Worm (Caenorhabditis elegans) whole organism, early embryonic: ENCODE results near the gene T22B2.1.

ENCODE experiments used
- B0310.2 ChIP-seq: sonication (generic microtip); optimal IDR thresholded peaks from 2 replicates; lab custom pipeline; 2016; ENCODE audit warnings: mild to moderate bottlenecking, missing genetic modification characterization, missing compliant biosample characterization
- ama-1 ChIP-seq: fragments of 150-350 bp; optimal IDR thresholded peaks from 2 replicates; lab custom pipeline; 2014
- tbx-11 ChIP-seq: fragments of 200-800 bp; sonication (Bioruptor generic); IDR thresholded peaks from 2 replicates; pipeline ENCODE4 v1.3.6; 2022; ENCODE audit warnings: missing genetic modification characterization, missing compliant biosample characterization
- tbx-37 ChIP-seq: fragments of 200-800 bp; sonication (Bioruptor generic); conservative IDR thresholded peaks from 2 replicates; pipeline ENCODE4 v1.3.6; 2022; ENCODE audit warnings: missing genetic modification reagents, missing genetic modification characterization, missing compliant biosample characterization

ce11 chrX:3878233-3878632 is 47.6 kb upstream of the T22B2.1 start, which contains the start of gene F47F2.1:
- TF ChIP-seq tbx-37 (GFP tag; lab: Robert Waterston, UW) (no peak), B0310.2 (tag; lab: Kevin White, UChicago) (no peak), tbx-11 (GFP tag; lab: Robert Waterston, UW) (no peak), ama-1 (lab: Kevin White, UChicago) (no peak)
